Worm (Caenorhabditis elegans): Measurements from ENCODE around the gene cyp-13A6.

ce11 chrII:9786215-9786614 is 16.4 kb downstream of the cyp-13A6 start:
- TF ChIP-seq ham-2 (GFP tag; optimal IDR thresholded peaks at IDR 0.05) = no peak
- TF ChIP-seq snpc-4 (tag; optimal IDR thresholded peaks at IDR 0.05) = no peak
- TF ChIP-seq ceh-43 (GFP tag; optimal IDR thresholded peaks at IDR 0.05) = no peak
- TF ChIP-seq elt-3 (tag; optimal IDR thresholded peaks at IDR 0.05) = no peak
- no peak for TF ChIP-seq ztf-11 (tag; optimal IDR thresholded peaks at IDR 0.05)
- no peak for TF ChIP-seq unc-39 (tag; optimal IDR thresholded peaks at IDR 0.05)
- TF ChIP-seq lin-13 (tag; optimal IDR thresholded peaks at IDR 0.05) = no peak
- no peak for TF ChIP-seq ces-1 (GFP tag; optimal IDR thresholded peaks at IDR 0.05)
- no peak for TF ChIP-seq nhr-237 (tag; optimal IDR thresholded peaks at IDR 0.05)
- no peak for TF ChIP-seq nhr-28 (tag; optimal IDR thresholded peaks at IDR 0.05)
